Fruit fly (Drosophila melanogaster) whole organism, prepupa: ENCODE measurements around the gene CG3213.
A peak's percentile ranks its signal among the peaks of the same experiment; 100 is the strongest.

Source experiments
- CG11294 ChIP-seq: fragments of 200-800 bp; sonication (Bioruptor generic); IDR thresholded peaks from 2 replicates; pipeline ENCODE4 v1.3.6; 2022; ENCODE audit warnings: missing biosample characterization, missing genetic modification characterization
- CG11762 ChIP-seq: fragments of 200-800 bp; sonication (Bioruptor generic); optimal IDR thresholded peaks from 3 replicates; lab custom pipeline; 2016; ENCODE audit warnings: missing biosample characterization, missing genetic modification characterization; ENCODE audit not compliant: insufficient read depth
- CG11902 ChIP-seq: fragments of 200-800 bp; sonication (Bioruptor generic); optimal IDR thresholded peaks from 3 replicates; lab custom pipeline; 2016; ENCODE audit warnings: missing biosample characterization, missing genetic modification characterization
- CG15336 ChIP-seq: fragments of 200-800 bp; sonication (Bioruptor generic); IDR thresholded peaks from 2 replicates; pipeline ENCODE4 v1.3.6; 2022; ENCODE audit warnings: missing biosample characterization, missing genetic modification characterization
- CG16779 ChIP-seq: fragments of 200-800 bp; sonication (Bioruptor generic); optimal IDR thresholded peaks from 3 replicates; lab custom pipeline; 2017; ENCODE audit warnings: missing biosample characterization, mild to moderate bottlenecking, missing genetic modification characterization
- CG3032 ChIP-seq: fragments of 200-800 bp; optimal IDR thresholded peaks from 2 replicates; lab custom pipeline; 2019; ENCODE audit warnings: missing biosample characterization, mild to moderate bottlenecking, missing genetic modification characterization, moderate library complexity
- CG31627 ChIP-seq: fragments of 200-800 bp; sonication (Bioruptor generic); optimal IDR thresholded peaks from 3 replicates; lab custom pipeline; 2016; ENCODE audit warnings: missing biosample characterization, missing genetic modification characterization
- CG32006 ChIP-seq: fragments of 200-800 bp; sonication (Bioruptor generic); optimal IDR thresholded peaks from 3 replicates; lab custom pipeline; 2017; ENCODE audit warnings: missing biosample characterization, mild to moderate bottlenecking, missing genetic modification characterization
- CG34406 ChIP-seq: fragments of 200-800 bp; sonication (Bioruptor generic); optimal IDR thresholded peaks from 3 replicates; lab custom pipeline; 2016; ENCODE audit warnings: missing biosample characterization, missing genetic modification characterization
- CG3919 ChIP-seq: fragments of 200-800 bp; sonication (Bioruptor generic); optimal IDR thresholded peaks from 3 replicates; lab custom pipeline; 2016; ENCODE audit warnings: missing biosample characterization, missing genetic modification characterization
- CG4318 ChIP-seq: fragments of 200-800 bp; sonication (Bioruptor generic); optimal IDR thresholded peaks from 3 replicates; lab custom pipeline; 2017; ENCODE audit warnings: missing biosample characterization, mild to moderate bottlenecking, missing genetic modification characterization
- CG6163 ChIP-seq: fragments of 200-800 bp; sonication (Bioruptor generic); IDR thresholded peaks from 3 replicates; pipeline ENCODE4 v1.3.6; 2022; ENCODE audit warnings: missing biosample characterization, missing genetic modification characterization
- CG6276 ChIP-seq: fragments of 200-800 bp; sonication (Bioruptor generic); optimal IDR thresholded peaks from 2 replicates; lab custom pipeline; 2017; ENCODE audit warnings: missing biosample characterization, mild to moderate bottlenecking, missing genetic modification characterization
- CG6792 ChIP-seq: fragments of 200-800 bp; sonication (Bioruptor generic); optimal IDR thresholded peaks from 3 replicates; lab custom pipeline; 2016; ENCODE audit warnings: missing biosample characterization, missing genetic modification characterization
- CG6854 ChIP-seq: fragments of 200-800 bp; sonication (Bioruptor generic); optimal IDR thresholded peaks from 2 replicates; lab custom pipeline; 2017; ENCODE audit warnings: missing biosample characterization, mild to moderate bottlenecking, missing genetic modification characterization
- CG7368 ChIP-seq: fragments of 200-800 bp; sonication (Bioruptor generic); optimal IDR thresholded peaks from 3 replicates; lab custom pipeline; 2016; ENCODE audit warnings: missing biosample characterization, missing genetic modification characterization
- CG8119 ChIP-seq: fragments of 200-800 bp; sonication (Bioruptor generic); IDR thresholded peaks from 3 replicates; pipeline ENCODE4 v1.3.6; 2022; ENCODE audit warnings: missing biosample characterization, missing genetic modification characterization
- CG8632 ChIP-seq: fragments of 200-800 bp; sonication (Bioruptor generic); optimal IDR thresholded peaks from 3 replicates; lab custom pipeline; 2016; ENCODE audit warnings: missing biosample characterization, missing genetic modification characterization
- CG9139 ChIP-seq: fragments of 200-800 bp; sonication (Bioruptor generic); optimal IDR thresholded peaks from 3 replicates; lab custom pipeline; 2017; ENCODE audit warnings: missing biosample characterization, mild to moderate bottlenecking, missing genetic modification characterization
- Eip75B ChIP-seq: fragments of 200-800 bp; sonication (Bioruptor generic); optimal IDR thresholded peaks from 3 replicates; lab custom pipeline; 2016; ENCODE audit warnings: missing biosample characterization, missing genetic modification characterization
- Eip78C ChIP-seq: fragments of 200-800 bp; sonication (Bioruptor generic); peaks from one replicate; lab custom pipeline; 2016; ENCODE audit warnings: missing biosample characterization, missing genetic modification characterization
- Eip93F ChIP-seq: fragments of 200-800 bp; sonication (Bioruptor generic); optimal IDR thresholded peaks from 2 replicates; lab custom pipeline; 2016; ENCODE audit warnings: missing biosample characterization, mild to moderate bottlenecking, missing genetic modification characterization
- Ets21C ChIP-seq: fragments of 200-800 bp; sonication (Bioruptor generic); optimal IDR thresholded peaks from 3 replicates; lab custom pipeline; 2016; ENCODE audit warnings: missing biosample characterization, missing genetic modification characterization
- Ets96B ChIP-seq: fragments of 200-800 bp; optimal IDR thresholded peaks from 2 replicates; lab custom pipeline; 2019; ENCODE audit warnings: missing biosample characterization, mild to moderate bottlenecking, missing genetic modification characterization, moderate library complexity
- Gug ChIP-seq: fragments of 200-800 bp; sonication (Bioruptor generic); IDR thresholded peaks from 2 replicates; pipeline ENCODE4 v1.3.6; 2022; ENCODE audit warnings: missing biosample characterization, missing genetic modification characterization
- Hr38 ChIP-seq: sonication (Bioruptor generic); optimal IDR thresholded peaks from 2 replicates; lab custom pipeline; 2016; ENCODE audit warnings: missing biosample characterization, missing genetic modification characterization
- Lpt ChIP-seq: fragments of 200-800 bp; sonication (Bioruptor generic); optimal IDR thresholded peaks from 3 replicates; lab custom pipeline; 2016; ENCODE audit warnings: missing biosample characterization, missing genetic modification characterization
- Met ChIP-seq: fragments of 200-800 bp; sonication (Bioruptor generic); optimal IDR thresholded peaks from 3 replicates; lab custom pipeline; 2016; ENCODE audit warnings: missing biosample characterization, missing genetic modification characterization
- OdsH ChIP-seq: fragments of 200-800 bp; sonication (Bioruptor generic); optimal IDR thresholded peaks from 3 replicates; lab custom pipeline; 2016; ENCODE audit warnings: missing biosample characterization, missing genetic modification characterization
- Smox ChIP-seq: fragments of 200-800 bp; sonication (Bioruptor generic); optimal IDR thresholded peaks from 3 replicates; lab custom pipeline; 2016; ENCODE audit warnings: missing biosample characterization, missing genetic modification characterization
- Sox14 ChIP-seq: fragments of 200-800 bp; sonication (Bioruptor generic); optimal IDR thresholded peaks from 3 replicates; lab custom pipeline; 2016; ENCODE audit warnings: missing biosample characterization, missing genetic modification characterization
- Sox15 ChIP-seq: fragments of 200-800 bp; sonication (Bioruptor generic); optimal IDR thresholded peaks from 3 replicates; lab custom pipeline; 2016; ENCODE audit warnings: missing biosample characterization, missing genetic modification characterization
- achi ChIP-seq: fragments of 200-800 bp; sonication (Bioruptor generic); optimal IDR thresholded peaks from 3 replicates; lab custom pipeline; 2016; ENCODE audit warnings: missing biosample characterization, missing genetic modification characterization
- cyc ChIP-seq: fragments of 200-800 bp; sonication (Bioruptor generic); optimal IDR thresholded peaks from 3 replicates; lab custom pipeline; 2016; ENCODE audit warnings: missing biosample characterization, missing genetic modification characterization
- dac ChIP-seq: fragments of 200-800 bp; sonication (Bioruptor generic); optimal IDR thresholded peaks from 2 replicates; lab custom pipeline; 2017; ENCODE audit warnings: missing biosample characterization, mild to moderate bottlenecking, missing genetic modification characterization
- dsx ChIP-seq: fragments of 200-800 bp; optimal IDR thresholded peaks from 3 replicates; lab custom pipeline; 2019; ENCODE audit warnings: missing biosample characterization, mild to moderate bottlenecking, missing genetic modification characterization, moderate library complexity; ENCODE audit not compliant: poor library complexity, severe bottlenecking
- eg ChIP-seq: fragments of 200-800 bp; sonication (Bioruptor generic); IDR thresholded peaks from 3 replicates; pipeline ENCODE4 v1.3.6; 2022; ENCODE audit warnings: missing biosample characterization, missing genetic modification characterization
- esn ChIP-seq: fragments of 200-800 bp; sonication (Bioruptor generic); optimal IDR thresholded peaks from 2 replicates; lab custom pipeline; 2016; ENCODE audit warnings: missing biosample characterization, mild to moderate bottlenecking, missing genetic modification characterization, moderate library complexity
- fd59A ChIP-seq: fragments of 200-800 bp; sonication (Bioruptor generic); optimal IDR thresholded peaks from 2 replicates; lab custom pipeline; 2017; ENCODE audit warnings: missing biosample characterization, mild to moderate bottlenecking, missing genetic modification characterization, missing genetic modification reagents
- fd85E ChIP-seq: fragments of 200-800 bp; sonication (Bioruptor generic); optimal IDR thresholded peaks from 3 replicates; lab custom pipeline; 2016; ENCODE audit warnings: missing biosample characterization, missing genetic modification characterization
- fkh ChIP-seq: fragments of 200-800 bp; sonication (Bioruptor generic); optimal IDR thresholded peaks from 3 replicates; lab custom pipeline; 2017; ENCODE audit warnings: missing biosample characterization, mild to moderate bottlenecking, missing genetic modification characterization, moderate library complexity
- lz ChIP-seq: fragments of 200-800 bp; sonication (Bioruptor generic); optimal IDR thresholded peaks from 3 replicates; lab custom pipeline; 2016; ENCODE audit warnings: missing biosample characterization, missing genetic modification characterization
- net ChIP-seq: fragments of 200-800 bp; sonication (Bioruptor generic); optimal IDR thresholded peaks from 3 replicates; lab custom pipeline; 2016; ENCODE audit warnings: missing biosample characterization, missing genetic modification characterization
- pdm3 ChIP-seq: fragments of 200-800 bp; sonication (Bioruptor generic); optimal IDR thresholded peaks from 3 replicates; lab custom pipeline; 2016; ENCODE audit warnings: missing biosample characterization, missing genetic modification characterization
- salr ChIP-seq, 2 experiments: fragments of 200-800 bp; sonication (Bioruptor generic); optimal IDR thresholded peaks; 3 replicates each; lab custom pipeline; 2016 to 2018; ENCODE audit warnings: missing biosample characterization in 2 of 2, missing genetic modification characterization in 2 of 2, mild to moderate bottlenecking in 1 of 2
- ss ChIP-seq, 2 experiments: fragments of 200-800 bp; sonication (Bioruptor generic); optimal IDR thresholded peaks; 2 replicates in 1 of 2; 3 replicates in 1 of 2; lab custom pipeline; 2017 to 2018; ENCODE audit warnings: mild to moderate bottlenecking in 2 of 2, missing biosample characterization in 2 of 2, missing genetic modification characterization in 2 of 2, moderate library complexity in 1 of 2
- svp ChIP-seq: fragments of 200-800 bp; sonication (Bioruptor generic); peaks from one replicate; lab custom pipeline; 2016; ENCODE audit warnings: missing biosample characterization, missing genetic modification characterization
- topi ChIP-seq: fragments of 200-800 bp; sonication (Bioruptor generic); optimal IDR thresholded peaks from 3 replicates; lab custom pipeline; 2016; ENCODE audit warnings: missing biosample characterization, missing genetic modification characterization
- vri ChIP-seq: fragments of 200-800 bp; sonication (Bioruptor generic); optimal IDR thresholded peaks from 3 replicates; lab custom pipeline; 2016; ENCODE audit warnings: missing biosample characterization, mild to moderate bottlenecking, missing genetic modification characterization

CG3213 gene

DNA sequence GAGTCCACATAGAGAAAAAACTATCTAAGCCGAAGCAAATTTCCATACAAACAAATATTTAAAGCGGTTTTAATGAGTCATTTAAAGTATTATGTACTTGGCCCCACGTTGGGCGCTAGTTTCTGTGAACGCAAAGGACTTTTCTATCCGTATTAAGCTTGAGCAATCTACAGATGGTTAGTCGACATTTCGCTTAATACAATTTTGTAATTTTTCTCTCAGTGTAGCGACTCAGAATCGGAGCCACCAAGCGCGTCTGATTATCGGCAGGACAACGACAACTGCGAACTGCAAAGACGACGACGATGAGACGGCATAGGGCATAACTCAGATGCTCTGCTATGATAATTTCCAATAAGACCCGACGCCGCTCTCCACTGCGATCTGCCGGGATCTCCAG lies 43.0 kb upstream of the CG3213 start (continued):
- TF ChIP-seq ss (GFP tag; optimal IDR thresholded peaks at IDR 0.05; lab: Kevin White, UChicago) (peak; percentile 30 to 39), Sox15 (GFP tag; lab: Kevin White, UChicago) (no peak), Eip75B (peak; percentile 41), Met (peak; percentile 38), CG6276 (GFP tag; lab: Kevin White, UChicago) (no peak), Sox14 (GFP tag; lab: Kevin White, UChicago) (peak; percentile 49), achi (peak; percentile 41), CG34406 (GFP tag; lab: Kevin White, UChicago) (peak; percentile 14), CG15336 (0 out of 2 replicates have a peak, but pooled peaks have one; percentile 15), eg (GFP tag; lab: Robert Waterston, UW) (0 out of 3 replicates have a peak, but pooled peaks have one; percentile 13), cyc (GFP tag; lab: Kevin White, UChicago) (peak; percentile 36), net (peak; percentile 3), CG16779 (tag; lab: Kevin White, UChicago) (no peak), Hr38 (GFP tag; lab: Kevin White, UChicago) (no peak), CG11902 (GFP tag; lab: Kevin White, UChicago) (peak; percentile 9), CG3032 (tag; lab: Kevin White, UChicago) (peak; percentile 64), topi (GFP tag; lab: Kevin White, UChicago) (peak; percentile 41), CG4318 (GFP tag; lab: Kevin White, UChicago) (no peak), salr (GFP tag; optimal IDR thresholded peaks at IDR 0.05; lab: Kevin White, UChicago) (peak in 1 of 2 experiments; percentile 12), CG11762 (GFP tag; lab: Kevin White, UChicago) (no peak), Lpt (GFP tag; lab: Kevin White, UChicago) (no peak), Ets96B (peak; percentile 69)

DNA sequence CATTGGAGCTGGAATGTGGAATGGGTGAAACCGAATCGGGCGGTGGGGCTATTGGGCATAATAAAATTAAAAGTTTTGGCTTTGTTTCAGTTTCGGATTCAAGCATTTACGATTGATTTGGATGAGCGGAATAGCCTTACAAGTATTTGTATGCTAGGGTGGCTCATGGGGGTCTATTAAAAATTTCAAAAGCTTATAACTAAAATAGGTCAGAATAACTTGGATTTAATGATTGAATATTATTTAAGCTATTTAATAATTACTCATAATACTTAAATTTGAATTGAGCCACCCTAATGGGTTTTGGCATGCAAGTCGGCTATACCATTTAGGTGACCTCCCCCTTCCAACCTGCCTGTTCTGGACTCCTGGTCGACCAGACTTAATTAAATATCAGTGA lies 40.2 kb upstream of the CG3213 start:
- TF ChIP-seq net, result no peak
- no peak for TF ChIP-seq CG8632
- no peak for TF ChIP-seq fd85E
- no peak for TF ChIP-seq Hr38 (GFP tag; lab: Kevin White, UChicago)
- TF ChIP-seq Gug (GFP tag; lab: Robert Waterston, UW), result no peak
- no peak for TF ChIP-seq CG11294 (GFP tag; lab: Robert Waterston, UW)
- TF ChIP-seq Eip78C (GFP tag; lab: Kevin White, UChicago), result peak; percentile 57
- TF ChIP-seq CG6163, result peak; percentile 19; the same call in 1 of the 3 replicates
- TF ChIP-seq CG4318 (GFP tag; lab: Kevin White, UChicago), result no peak
- no peak for TF ChIP-seq Sox15 (GFP tag; lab: Kevin White, UChicago)
- TF ChIP-seq achi, result peak; percentile 43
- no peak for TF ChIP-seq CG9139 (GFP tag; lab: Kevin White, UChicago)
- TF ChIP-seq CG6276 (GFP tag; lab: Kevin White, UChicago), result no peak
- no peak for TF ChIP-seq Sox14 (GFP tag; lab: Kevin White, UChicago)
- TF ChIP-seq OdsH (GFP tag; lab: Kevin White, UChicago), result peak; percentile 63
- no peak for TF ChIP-seq Ets21C (GFP tag; lab: Kevin White, UChicago)
- TF ChIP-seq CG6792, result peak; percentile 5
- TF ChIP-seq esn (GFP tag; lab: Kevin White, UChicago), result peak; percentile 58
- TF ChIP-seq svp (GFP tag; lab: Kevin White, UChicago), result peak; percentile 56
- TF ChIP-seq CG31627 (GFP tag; lab: Kevin White, UChicago), result peak; percentile 9
- TF ChIP-seq Eip93F, result no peak
- TF ChIP-seq pdm3 (GFP tag; lab: Kevin White, UChicago), result peak; percentile 46
- TF ChIP-seq dsx, result no peak
- TF ChIP-seq Met, result peak; percentile 55
- no peak for TF ChIP-seq CG7368 (GFP tag; lab: Kevin White, UChicago)
- TF ChIP-seq CG15336, result no peak
- no peak for TF ChIP-seq CG6854 (GFP tag; lab: Kevin White, UChicago)
- peak; percentile 6 for TF ChIP-seq fd59A (GFP tag; lab: Kevin White, UChicago)
- no peak for TF ChIP-seq cyc (GFP tag; lab: Kevin White, UChicago)
- TF ChIP-seq CG11902 (GFP tag; lab: Kevin White, UChicago), result no peak
- TF ChIP-seq Smox (GFP tag; lab: Kevin White, UChicago), result peak; percentile 42
- TF ChIP-seq fkh (GFP tag; lab: Kevin White, UChicago), result no peak
- TF ChIP-seq Eip75B, result no peak
- no peak for TF ChIP-seq CG3919 (GFP tag; lab: Kevin White, UChicago)
- no peak for TF ChIP-seq CG8119
- peak; percentile 43 for TF ChIP-seq Ets96B
- TF ChIP-seq lz (GFP tag; lab: Kevin White, UChicago), result peak; percentile 11
- peak; percentile 30 for TF ChIP-seq vri (GFP tag; lab: Kevin White, UChicago)
- peak; percentile 19 for TF ChIP-seq topi (GFP tag; lab: Kevin White, UChicago)
- no peak for TF ChIP-seq CG32006 (GFP tag; lab: Kevin White, UChicago)
- no peak for TF ChIP-seq dac
